Worm (Caenorhabditis elegans): ENCODE data around the gene C27F2.4.

- no peak for TF ChIP-seq elt-3 (tag; optimal IDR thresholded peaks at IDR 0.05)
- TF ChIP-seq snpc-4 (tag; optimal IDR thresholded peaks at IDR 0.05): no peak
Observed at ce11 chrIII:4962886-4963285, 2.8 kb upstream of the C27F2.4 start, which contains the start of gene C27F2.9.
